Worm (Caenorhabditis elegans) whole organism, early embryonic: Measurements from ENCODE around the gene F46B6.6.

Source experiments
- ets-7 ChIP-seq: sonication (generic microtip); optimal IDR thresholded peaks from 2 replicates; lab custom pipeline; 2016; ENCODE audit warnings: missing genotype, missing genetic modification characterization, missing compliant biosample characterization
- tbx-11 ChIP-seq: fragments of 200-800 bp; sonication (Bioruptor generic); IDR thresholded peaks from 2 replicates; pipeline ENCODE4 v1.3.6; 2022; ENCODE audit warnings: missing genetic modification characterization, missing compliant biosample characterization

- no peak for TF ChIP-seq tbx-11 (GFP tag; lab: Robert Waterston, UW)
- TF ChIP-seq ets-7 (tag; lab: Kevin White, UChicago), result no peak
Observed at ce11 chrV:9824149-9824548, 37.5 kb upstream of the F46B6.6 start, which contains the start of gene str-2.
